Worm (Caenorhabditis elegans): ENCODE data around the gene srt-15.

The srt-15 gene

ce11 chrV:3038058-3038457 lies 23.9 kb downstream of the srt-15 start:
- no peak for TF ChIP-seq B0261.1 (tag; optimal IDR thresholded peaks at IDR 0.05)
- TF ChIP-seq snpc-4 (GFP tag; optimal IDR thresholded peaks at IDR 0.05): no peak
- peak in 1 of 4 experiments; percentile 22 for TF ChIP-seq snpc-4 (tag; optimal IDR thresholded peaks at IDR 0.05)
- TF ChIP-seq ztf-25 (GFP tag; IDR thresholded peaks at IDR 0.05): no peak
- no peak for TF ChIP-seq Y79H2A.3 (GFP tag; conservative IDR thresholded peaks at IDR 0.05)
- peak; percentile 75; the same call in 1 of the 2 replicates for TF ChIP-seq egrh-3 (GFP tag; IDR thresholded peaks at IDR 0.05)
- no peak for TF ChIP-seq nhr-80 (tag; optimal IDR thresholded peaks at IDR 0.05)

DNA sequence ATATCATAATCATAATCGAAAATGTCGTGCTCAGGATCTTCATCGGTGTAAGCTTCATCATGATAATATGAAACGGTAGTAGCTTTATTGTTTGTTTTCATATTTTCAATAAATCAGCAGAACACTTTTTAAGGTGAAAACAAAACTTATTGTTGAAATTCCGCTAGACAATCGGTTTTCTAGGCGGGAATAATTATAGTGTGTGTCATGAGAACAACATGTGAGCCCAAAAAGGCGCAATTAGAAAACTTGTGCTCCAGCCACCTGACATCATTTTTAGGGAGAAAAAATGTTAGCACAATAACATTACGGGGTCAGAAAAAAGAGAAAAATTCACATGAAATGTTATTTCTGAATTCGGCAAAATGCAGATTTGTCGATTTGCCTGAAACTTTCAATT lies 27.7 kb downstream of the srt-15 start, which contains the start of gene srw-8:
srw-8 (minus strand) TSS at position 101 of the 400 bp plus-strand sequence.
- TF ChIP-seq K11D2.4 (GFP tag; IDR thresholded peaks at IDR 0.05) (no peak), efl-1 (GFP tag; optimal IDR thresholded peaks at IDR 0.05) (no peak)

- TF ChIP-seq attf-5 (GFP tag; optimal IDR thresholded peaks at IDR 0.05): no peak
- no peak for TF ChIP-seq lir-1 (GFP tag; conservative IDR thresholded peaks at IDR 0.05)
- no peak for TF ChIP-seq let-607 (tag; optimal IDR thresholded peaks at IDR 0.05)
- no peak for TF ChIP-seq lin-26 (GFP tag; IDR thresholded peaks at IDR 0.05)
- no peak for TF ChIP-seq snpc-3.4 (tag; optimal IDR thresholded peaks at IDR 0.05)
- TF ChIP-seq aptf-2 (GFP tag; conservative IDR thresholded peaks at IDR 0.05): no peak
- no peak for TF ChIP-seq zfh-2 (GFP tag; conservative IDR thresholded peaks at IDR 0.05)
Observed at ce11 chrV:3032343-3032742, 29.6 kb downstream of the srt-15 start, which contains the start of gene irld-38. irld-38 (minus strand) TSS chrV:3032443.

DNA sequence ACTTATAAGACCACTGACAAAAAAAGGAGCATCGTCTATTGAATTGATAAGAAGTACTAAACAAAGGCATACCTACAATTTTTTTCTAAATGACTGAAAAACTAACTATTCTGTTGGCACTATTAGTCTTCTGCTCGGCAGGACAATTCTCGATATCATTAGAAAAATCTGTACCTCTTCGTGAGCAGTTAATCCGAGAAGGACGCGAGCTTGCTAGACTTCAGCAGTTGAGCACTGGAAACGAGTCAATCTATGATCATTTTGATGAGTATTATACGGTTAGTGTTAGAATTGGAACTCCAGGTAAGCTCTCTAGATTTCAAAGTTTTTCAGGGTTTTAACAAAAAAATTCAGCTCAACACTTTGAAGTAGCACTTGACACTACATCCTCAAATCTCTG lies 33.8 kb downstream of the srt-15 start, which contains the start of gene asp-7:
asp-7 (plus strand) TSS at position 81 of the 400 bp plus-strand sequence.
- no peak for TF ChIP-seq F37B4.10 (GFP tag; IDR thresholded peaks at IDR 0.05)

- no peak for TF ChIP-seq ZK185.1 (tag; optimal IDR thresholded peaks at IDR 0.05; ENCODE audit: poor library complexity, severe bottlenecking)
- peak; percentile 9 for TF ChIP-seq nhr-80 (tag; optimal IDR thresholded peaks at IDR 0.05)
Observed at ce11 chrV:3024274-3024673, 37.7 kb downstream of the srt-15 start, which contains the start of gene asp-8. asp-8 (plus strand) TSS chrV:3024549.

ce11 chrV:3021306-3021705 lies 40.7 kb downstream of the srt-15 start, which contains the start of gene irld-12:
irld-12 (minus strand) TSS chrV:3021406.
- no peak for TF ChIP-seq cebp-2 (GFP tag; IDR thresholded peaks at IDR 0.05)
- no peak for TF ChIP-seq F23B12.7 (tag; optimal IDR thresholded peaks at IDR 0.05; ENCODE audit: insufficient read depth)
- no peak for TF ChIP-seq hmg-20 (GFP tag; IDR thresholded peaks at IDR 0.05)
- TF ChIP-seq K11D2.4 (GFP tag; IDR thresholded peaks at IDR 0.05): no peak
- no peak for TF ChIP-seq nhr-120 (GFP tag; IDR thresholded peaks at IDR 0.05)
- TF ChIP-seq mxl-1 (tag; optimal IDR thresholded peaks at IDR 0.05): no peak
- TF ChIP-seq F57A8.1 (GFP tag; optimal IDR thresholded peaks at IDR 0.05): no peak
- no peak for TF ChIP-seq him-1 (tag; optimal IDR thresholded peaks at IDR 0.05)
- no peak for TF ChIP-seq ceh-40 (GFP tag; IDR thresholded peaks at IDR 0.05)
- TF ChIP-seq rec-8 (tag; optimal IDR thresholded peaks at IDR 0.05): no peak
- no peak for TF ChIP-seq aptf-2 (GFP tag; conservative IDR thresholded peaks at IDR 0.05)
- TF ChIP-seq efl-1 (GFP tag; optimal IDR thresholded peaks at IDR 0.05): no peak
- TF ChIP-seq madf-8 (GFP tag; conservative IDR thresholded peaks at IDR 0.05): no peak
